Worm (Caenorhabditis elegans): ENCODE data around the gene F21D9.4.

DNA sequence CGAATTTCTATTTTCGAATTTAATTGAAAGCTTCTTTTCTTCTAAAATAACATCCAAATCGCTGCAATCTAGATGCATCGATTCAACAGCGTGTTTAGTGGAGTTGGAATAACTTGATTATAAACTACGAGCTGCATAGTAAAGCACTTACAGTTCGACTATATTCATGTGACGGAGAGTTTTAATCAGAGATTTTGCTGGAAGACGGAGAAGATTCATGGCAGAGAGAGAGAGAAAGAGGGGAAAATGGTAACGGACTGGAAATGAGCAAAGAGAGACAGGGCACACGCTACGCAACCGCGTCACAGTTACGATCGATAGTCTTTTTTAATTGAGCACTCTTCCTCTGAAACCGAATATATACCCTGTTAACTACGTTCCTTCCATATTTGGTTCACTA, 20.2 kb upstream of the F21D9.4 start, which contains the start of gene fbxb-116:
- TF ChIP-seq dmd-6 (GFP tag; IDR thresholded peaks at IDR 0.05) = no peak
- TF ChIP-seq T26A8.4 (GFP tag; IDR thresholded peaks at IDR 0.05) = no peak
- no peak for TF ChIP-seq nhr-237 (tag; optimal IDR thresholded peaks at IDR 0.05)
- no peak for TF ChIP-seq unc-130 (GFP tag; optimal IDR thresholded peaks at IDR 0.05)
